Fruit fly (Drosophila melanogaster): ENCODE results near the gene cad.

The cad gene

dm6 chr2L:20761951-20762538 is 8.5 kb upstream of the cad start (continued):
- TF ChIP-seq CG32767 (GFP tag; IDR thresholded peaks at IDR 0.05) (peak; percentile 29; the same call in 1 of the 2 replicates), Meics (GFP tag; optimal IDR thresholded peaks at IDR 0.05) (peak; percentile 44), cwo (GFP tag; optimal IDR thresholded peaks at IDR 0.05) (peak; percentile 30), Hmr (GFP tag; optimal IDR thresholded peaks at IDR 0.05) (peak; percentile 22), br (optimal IDR thresholded peaks at IDR 0.05) (no peak), Asciz (GFP tag; optimal IDR thresholded peaks at IDR 0.05) (no peak), PHDP (tag; optimal IDR thresholded peaks at IDR 0.05) (peak; percentile 46), D (optimal IDR thresholded peaks at IDR 0.05) (no peak), D (GFP tag; optimal IDR thresholded peaks at IDR 0.05) (peak; percentile 31), tap (tag; optimal IDR thresholded peaks at IDR 0.05) (peak; percentile 49), Rfx (GFP tag; IDR thresholded peaks at IDR 0.05) (peak; percentile 53), CG12942 (GFP tag; optimal IDR thresholded peaks at IDR 0.05) (peak; percentile 31), CG30403 (GFP tag; optimal IDR thresholded peaks at IDR 0.05) (peak; percentile 44), sens (GFP tag) (peak; percentile 75), CG17802 (tag; optimal IDR thresholded peaks at IDR 0.05) (no peak), dmrt99B (tag; optimal IDR thresholded peaks at IDR 0.05) (peak; percentile 70), CG18262 (tag; optimal IDR thresholded peaks at IDR 0.05) (peak; percentile 63), CG5245 (GFP tag; optimal IDR thresholded peaks at IDR 0.05) (peak; percentile 17), Sox100B (GFP tag; optimal IDR thresholded peaks at IDR 0.05) (peak; percentile 40), CG14441 (GFP tag; IDR thresholded peaks at IDR 0.05) (peak; percentile 66), gsb-n (tag; optimal IDR thresholded peaks at IDR 0.05) (peak; percentile 8), CG4328 (GFP tag; optimal IDR thresholded peaks at IDR 0.05) (no peak), CG14965 (GFP tag; optimal IDR thresholded peaks at IDR 0.05; ENCODE audit: borderline replicate concordance) (no peak), Ets65A (GFP tag) (peak; percentile 89), CG17385 (GFP tag; optimal IDR thresholded peaks at IDR 0.05) (peak; percentile 10), CG32532 (GFP tag; IDR thresholded peaks at IDR 0.05) (peak; percentile 34; the same call in 1 of the 2 replicates), odd (GFP tag; optimal IDR thresholded peaks at IDR 0.05) (peak; percentile 2), ftz-f1 (GFP tag; optimal IDR thresholded peaks at IDR 0.05) (no peak), C15 (GFP tag; IDR thresholded peaks at IDR 0.05) (no peak), ATbp (GFP tag; optimal IDR thresholded peaks at IDR 0.05) (peak; percentile 18), Six4 (GFP tag; optimal IDR thresholded peaks at IDR 0.05) (peak; percentile 24), pan (optimal IDR thresholded peaks at IDR 0.05) (no peak), pan (GFP tag; optimal IDR thresholded peaks at IDR 0.05 in 1 of 2, IDR thresholded peaks at IDR 0.05 in 1 of 2) (peak in 1 of 2 experiments; percentile 48), dysf (GFP tag; IDR thresholded peaks at IDR 0.05) (peak; percentile 54; the same call in 1 of the 3 replicates), phol (tag; optimal IDR thresholded peaks at IDR 0.05) (peak; percentile 62), Dek (tag; optimal IDR thresholded peaks at IDR 0.05) (peak; percentile 37), CG3838 (GFP tag; optimal IDR thresholded peaks at IDR 0.05) (no peak), CG10979 (tag; optimal IDR thresholded peaks at IDR 0.05) (peak; percentile 57), dati (GFP tag; IDR thresholded peaks at IDR 0.05) (no peak), CG6254 (GFP tag; optimal IDR thresholded peaks at IDR 0.05) (peak; percentile 15), CG14014 (GFP tag; IDR thresholded peaks at IDR 0.05) (0 out of 2 replicates have a peak, but pooled peaks have one; percentile 37), Xbp1 (GFP tag; optimal IDR thresholded peaks at IDR 0.05) (peak; percentile 40), slbo (GFP tag; IDR thresholded peaks at IDR 0.05) (peak; percentile 53), dmrt11E (tag; optimal IDR thresholded peaks at IDR 0.05) (peak; percentile 55), grau (tag; optimal IDR thresholded peaks at IDR 0.05) (peak; percentile 20), Dref (GFP tag; IDR thresholded peaks at IDR 0.05) (no peak), Poxn (GFP tag; IDR thresholded peaks at IDR 0.05) (no peak), Pdp1 (GFP tag; optimal IDR thresholded peaks at IDR 0.05) (peak in 1 of 2 experiments; percentile 55), zen (tag; optimal IDR thresholded peaks at IDR 0.05) (peak; percentile 68), Sox102F (GFP tag; optimal IDR thresholded peaks at IDR 0.05) (peak; percentile 74), D19A (tag; optimal IDR thresholded peaks at IDR 0.05) (peak; percentile 34)

All from whole organism, embryonic.